Fruit fly (Drosophila melanogaster): ENCODE measurements around the gene Spp.
A peak's percentile ranks its signal among the peaks of the same experiment; 100 is the strongest.

Spp gene

dm6 chr2L:521940-522632 is 22.4 kb downstream of the Spp start (continued):
- TF ChIP-seq Sox100B (GFP tag; optimal IDR thresholded peaks at IDR 0.05) = peak; percentile 56
- no peak for TF ChIP-seq CG14965 (GFP tag; optimal IDR thresholded peaks at IDR 0.05; ENCODE audit: borderline replicate concordance)
- peak; percentile 73 for TF ChIP-seq Ada2b (GFP tag; IDR thresholded peaks at IDR 0.05)
- TF ChIP-seq trh (GFP tag; optimal IDR thresholded peaks at IDR 0.05) = peak; percentile 69
- TF ChIP-seq ttk (GFP tag; IDR thresholded peaks at IDR 0.05) = peak; percentile 87
- TF ChIP-seq Optix (GFP tag; IDR thresholded peaks at IDR 0.05) = peak; percentile 85
- TF ChIP-seq ind (GFP tag; optimal IDR thresholded peaks at IDR 0.05) = peak; percentile 82
- peak; percentile 77 for TF ChIP-seq Fer1 (GFP tag; optimal IDR thresholded peaks at IDR 0.05)
- TF ChIP-seq nom (GFP tag; optimal IDR thresholded peaks at IDR 0.05) = no peak
- TF ChIP-seq crc (GFP tag; optimal IDR thresholded peaks at IDR 0.05) = no peak
- TF ChIP-seq CHES-1-like (GFP tag; optimal IDR thresholded peaks at IDR 0.05) = peak; percentile 41
- TF ChIP-seq CG16863 (GFP tag; optimal IDR thresholded peaks at IDR 0.05) = peak; percentile 65
- TF ChIP-seq croc (GFP tag; conservative IDR thresholded peaks at IDR 0.05) = peak; percentile 81
- peak; percentile 81 for TF ChIP-seq CG14710 (tag; optimal IDR thresholded peaks at IDR 0.05)
- TF ChIP-seq Doc2 (GFP tag; IDR thresholded peaks at IDR 0.05) = no peak
- peak; percentile 79 for TF ChIP-seq CG31441 (GFP tag; IDR thresholded peaks at IDR 0.05)
- TF ChIP-seq CG9932 (GFP tag; IDR thresholded peaks at IDR 0.05) = 0 out of 2 replicates have a peak, but pooled peaks have one; percentile 13
- peak; percentile 11 for TF ChIP-seq CG5180 (GFP tag; optimal IDR thresholded peaks at IDR 0.05)
- TF ChIP-seq CG31365 (tag; optimal IDR thresholded peaks at IDR 0.05) = peak; percentile 56
- TF ChIP-seq CG2875 (GFP tag; optimal IDR thresholded peaks at IDR 0.05) = peak; percentile 65
- peak; percentile 2 for TF ChIP-seq Ets65A (GFP tag)
- TF ChIP-seq CG4707 (GFP tag; optimal IDR thresholded peaks at IDR 0.05) = peak; percentile 29
- TF ChIP-seq CG34422 (GFP tag; IDR thresholded peaks at IDR 0.05) = peak; percentile 87
- TF ChIP-seq CG10147 (GFP tag; optimal IDR thresholded peaks at IDR 0.05) = peak; percentile 16
- TF ChIP-seq row (GFP tag; IDR thresholded peaks at IDR 0.05) = peak; percentile 92
- TF ChIP-seq Kr (GFP tag; optimal IDR thresholded peaks at IDR 0.05) = peak; percentile 18
- TF ChIP-seq CG10565 (GFP tag; optimal IDR thresholded peaks at IDR 0.05) = no peak
- TF ChIP-seq tup (GFP tag; optimal IDR thresholded peaks at IDR 0.05) = peak; percentile 48
- peak; percentile 60 for TF ChIP-seq CG12942 (GFP tag; optimal IDR thresholded peaks at IDR 0.05)
- peak; percentile 49 for TF ChIP-seq Max (GFP tag; optimal IDR thresholded peaks at IDR 0.05)
- peak; percentile 86 for TF ChIP-seq otp (GFP tag; IDR thresholded peaks at IDR 0.05)
- peak; percentile 34; the same call in 1 of the 2 replicates for TF ChIP-seq NFAT (GFP tag; IDR thresholded peaks at IDR 0.05)
- TF ChIP-seq bowl (GFP tag; IDR thresholded peaks at IDR 0.05) = 0 out of 2 replicates have a peak, but pooled peaks have one; percentile 32
- TF ChIP-seq HmgZ (tag; optimal IDR thresholded peaks at IDR 0.05) = no peak
- peak; percentile 84 for TF ChIP-seq so (GFP tag; IDR thresholded peaks at IDR 0.05)
- peak; percentile 58 for TF ChIP-seq CG13296 (GFP tag; optimal IDR thresholded peaks at IDR 0.05)
- no peak for TF ChIP-seq CG7963 (GFP tag; IDR thresholded peaks at IDR 0.05; ENCODE audit: partially characterized antibody)
- TF ChIP-seq CG10654 (GFP tag; optimal IDR thresholded peaks at IDR 0.05) = peak; percentile 45
- peak; percentile 72 for TF ChIP-seq wor (GFP tag; IDR thresholded peaks at IDR 0.05)
- peak; percentile 62; the same call in 1 of the 2 replicates for TF ChIP-seq danr (GFP tag; IDR thresholded peaks at IDR 0.05)
- peak; percentile 88 for TF ChIP-seq CG17829 (tag; optimal IDR thresholded peaks at IDR 0.05)
- no peak for TF ChIP-seq CG9876 (GFP tag; optimal IDR thresholded peaks at IDR 0.05)
- TF ChIP-seq CG13123 (GFP tag; optimal IDR thresholded peaks at IDR 0.05) = peak; percentile 66
- TF ChIP-seq CG42726 (GFP tag; IDR thresholded peaks at IDR 0.05; ENCODE audit: partially characterized antibody) = no peak
- TF ChIP-seq slp2 (GFP tag; optimal IDR thresholded peaks at IDR 0.05) = peak; percentile 61
- peak; percentile 27 for TF ChIP-seq CG7786 (GFP tag; optimal IDR thresholded peaks at IDR 0.05)
- no peak for TF ChIP-seq Opbp (GFP tag; IDR thresholded peaks at IDR 0.05; ENCODE audit: partially characterized antibody)
- peak; percentile 95 for TF ChIP-seq CG1603 (tag; optimal IDR thresholded peaks at IDR 0.05)
- TF ChIP-seq Hey (tag; optimal IDR thresholded peaks at IDR 0.05) = peak; percentile 2

Measured in whole organism, embryonic.